Fruit fly (Drosophila melanogaster) whole organism, embryonic: Measurements from ENCODE around the gene CG5810.

ENCODE experiments used
- BEAF-32 ChIP-seq: fragments of 200-800 bp; sonication (Bioruptor generic); optimal IDR thresholded peaks from 3 replicates; lab custom pipeline; 2017; ENCODE audit warnings: missing biosample characterization, missing genetic modification characterization, mild to moderate bottlenecking, moderate library complexity, missing genetic modification reagents
- BtbVII ChIP-seq: fragments of 200-800 bp; sonication (Bioruptor generic); optimal IDR thresholded peaks from 3 replicates; lab custom pipeline; 2017; ENCODE audit warnings: missing biosample characterization, mild to moderate bottlenecking, missing genetic modification characterization
- CG10366 ChIP-seq: fragments of 200-800 bp; sonication (Bioruptor generic); IDR thresholded peaks from 2 replicates; pipeline ENCODE4 v1.3.6; 2022; ENCODE audit warnings: missing biosample characterization, missing genetic modification characterization
- CG10654 ChIP-seq: fragments of 200-800 bp; sonication (Bioruptor generic); optimal IDR thresholded peaks from 2 replicates; lab custom pipeline; 2016; ENCODE audit warnings: missing biosample characterization, missing genetic modification characterization
- CG11696 ChIP-seq: fragments of 200-800 bp; sonication (Bioruptor generic); IDR thresholded peaks from 2 replicates; pipeline ENCODE4 v1.3.6; 2022; ENCODE audit warnings: missing biosample characterization, missing genetic modification characterization
- CG1233 ChIP-seq: fragments of 200-800 bp; sonication (Bioruptor generic); optimal IDR thresholded peaks from 4 replicates; lab custom pipeline; 2018; ENCODE audit warnings: missing biosample characterization, mild to moderate bottlenecking, missing genetic modification characterization
- CG14441 ChIP-seq: fragments of 200-800 bp; sonication (Bioruptor generic); IDR thresholded peaks from 2 replicates; pipeline ENCODE4 v1.3.6; 2022; ENCODE audit warnings: missing biosample characterization, missing genetic modification characterization
- CG17186 ChIP-seq: fragments of 200-800 bp; sonication (Bioruptor generic); optimal IDR thresholded peaks from 3 replicates; lab custom pipeline; 2017; ENCODE audit warnings: missing biosample characterization, missing genetic modification reagents, missing genetic modification characterization
- CG17568 ChIP-seq: fragments of 200-800 bp; sonication (Bioruptor generic); optimal IDR thresholded peaks from 2 replicates; lab custom pipeline; 2018; ENCODE audit warnings: missing biosample characterization, mild to moderate bottlenecking, missing genetic modification characterization, moderate library complexity
- CG18011 ChIP-seq: fragments of 200-800 bp; sonication (Bioruptor generic); optimal IDR thresholded peaks from 2 replicates; lab custom pipeline; 2017; ENCODE audit warnings: missing biosample characterization, missing genetic modification characterization, mild to moderate bottlenecking, moderate library complexity, missing genotype
- CG18599 ChIP-seq: fragments of 200-800 bp; sonication (Bioruptor generic); optimal IDR thresholded peaks from 3 replicates; lab custom pipeline; 2017; ENCODE audit warnings: missing biosample characterization, missing genetic modification characterization, mild to moderate bottlenecking, moderate library complexity, missing genetic modification reagents
- CG2199 ChIP-seq: fragments of 200-800 bp; sonication (Bioruptor generic); IDR thresholded peaks from 3 replicates; pipeline ENCODE4 v1.3.6; 2022; ENCODE audit warnings: missing biosample characterization, missing genetic modification characterization
- CG33213 ChIP-seq: fragments of 200-800 bp; sonication (Bioruptor generic); optimal IDR thresholded peaks from 3 replicates; lab custom pipeline; 2016; ENCODE audit warnings: missing biosample characterization, missing genetic modification characterization
- CG34224 ChIP-seq: fragments of 200-800 bp; sonication (Bioruptor generic); IDR thresholded peaks from 3 replicates; pipeline ENCODE4 v1.3.6; 2022; ENCODE audit warnings: missing biosample characterization, missing genetic modification characterization; ENCODE audit not compliant: partially characterized antibody
- CG42726 ChIP-seq: fragments of 200-800 bp; sonication (Bioruptor generic); IDR thresholded peaks from 2 replicates; pipeline ENCODE4 v1.3.6; 2022; ENCODE audit warnings: missing biosample characterization, missing genetic modification characterization; ENCODE audit not compliant: partially characterized antibody
- CG4282 ChIP-seq: fragments of 200-800 bp; sonication (Bioruptor generic); optimal IDR thresholded peaks from 2 replicates; lab custom pipeline; 2016; ENCODE audit warnings: missing biosample characterization, missing genetic modification characterization
- CG4360 ChIP-seq: fragments of 200-800 bp; sonication (Bioruptor generic); IDR thresholded peaks from 2 replicates; pipeline ENCODE4 v1.3.6; 2022; ENCODE audit warnings: missing biosample characterization, missing genetic modification characterization
- CG5180 ChIP-seq: fragments of 200-800 bp; sonication (Bioruptor generic); optimal IDR thresholded peaks from 3 replicates; lab custom pipeline; 2017; ENCODE audit warnings: missing biosample characterization, missing genetic modification characterization, mild to moderate bottlenecking, moderate library complexity, missing genetic modification reagents
- CG6254 ChIP-seq: fragments of 200-800 bp; sonication (Bioruptor generic); optimal IDR thresholded peaks from 3 replicates; lab custom pipeline; 2017; ENCODE audit warnings: mild to moderate bottlenecking, missing biosample characterization, missing genetic modification reagents, missing genetic modification characterization
- CG6765 ChIP-seq: fragments of 200-800 bp; sonication (Bioruptor generic); optimal IDR thresholded peaks from 3 replicates; lab custom pipeline; 2017; ENCODE audit warnings: missing biosample characterization, mild to moderate bottlenecking, missing genetic modification characterization
- CG7271 ChIP-seq: fragments of 200-800 bp; sonication (Bioruptor generic); optimal IDR thresholded peaks from 2 replicates; lab custom pipeline; 2018; ENCODE audit warnings: missing biosample characterization, mild to moderate bottlenecking, missing genetic modification characterization, moderate library complexity
- CG7839 ChIP-seq: fragments of 200-800 bp; sonication (Bioruptor generic); optimal IDR thresholded peaks from 3 replicates; lab custom pipeline; 2018; ENCODE audit warnings: missing biosample characterization, mild to moderate bottlenecking, missing genetic modification characterization, moderate library complexity
- CG7928 ChIP-seq: fragments of 200-800 bp; sonication (Bioruptor generic); optimal IDR thresholded peaks from 2 replicates; lab custom pipeline; 2017; ENCODE audit warnings: missing biosample characterization, mild to moderate bottlenecking, missing genetic modification characterization
- CG9609 ChIP-seq: fragments of 200-800 bp; sonication (Bioruptor generic); optimal IDR thresholded peaks from 3 replicates; lab custom pipeline; 2016; ENCODE audit warnings: missing biosample characterization, missing genetic modification characterization
- CG9727 ChIP-seq: fragments of 200-800 bp; sonication (Bioruptor generic); optimal IDR thresholded peaks from 3 replicates; lab custom pipeline; 2017; ENCODE audit warnings: missing biosample characterization, mild to moderate bottlenecking, missing genetic modification characterization
- D19B ChIP-seq: fragments of 200-800 bp; sonication (Bioruptor generic); optimal IDR thresholded peaks from 2 replicates; lab custom pipeline; 2017; ENCODE audit warnings: missing biosample characterization, mild to moderate bottlenecking, missing genetic modification characterization
- Dref ChIP-seq: fragments of 200-800 bp; sonication (Bioruptor generic); IDR thresholded peaks from 2 replicates; pipeline ENCODE4 v1.3.6; 2022; ENCODE audit warnings: missing biosample characterization, missing genetic modification characterization
- Ets65A ChIP-seq: fragments of 200-800 bp; sonication (Bioruptor generic); peaks from one replicate; lab custom pipeline; 2016; ENCODE audit warnings: missing biosample characterization, missing genetic modification characterization
- Hand ChIP-seq: fragments of 200-800 bp; sonication (Bioruptor generic); optimal IDR thresholded peaks from 2 replicates; lab custom pipeline; 2017; ENCODE audit warnings: mild to moderate bottlenecking, missing biosample characterization, missing genetic modification reagents, missing genetic modification characterization
- Hmr ChIP-seq: fragments of 200-800 bp; sonication (Bioruptor generic); optimal IDR thresholded peaks from 3 replicates; lab custom pipeline; 2017; ENCODE audit warnings: mild to moderate bottlenecking, missing biosample characterization, missing genetic modification reagents, missing genetic modification characterization
- Hr51 ChIP-seq, 2 experiments: fragments of 200-800 bp; sonication (Bioruptor generic); optimal IDR thresholded peaks; 2 replicates in 1 of 2; 3 replicates in 1 of 2; lab custom pipeline; 2016 to 2018; ENCODE audit warnings: missing biosample characterization in 2 of 2, missing genetic modification characterization in 2 of 2, mild to moderate bottlenecking in 1 of 2, moderate library complexity in 1 of 2
- Kr ChIP-seq: fragments of 200-800 bp; sonication (Bioruptor generic); optimal IDR thresholded peaks from 2 replicates; lab custom pipeline; 2017; ENCODE audit warnings: missing biosample characterization, mild to moderate bottlenecking, missing genetic modification characterization
- Myb ChIP-seq: fragments of 200-800 bp; sonication (Bioruptor generic); optimal IDR thresholded peaks from 2 replicates; lab custom pipeline; 2016; ENCODE audit warnings: missing biosample characterization, missing genetic modification characterization
- NC2α ChIP-seq: fragments of 200-800 bp; sonication (Bioruptor generic); optimal IDR thresholded peaks from 2 replicates; lab custom pipeline; 2016; ENCODE audit warnings: missing biosample characterization, missing genetic modification characterization
- NFAT ChIP-seq: fragments of 200-800 bp; sonication (Bioruptor generic); IDR thresholded peaks from 2 replicates; pipeline ENCODE4 v1.3.6; 2022; ENCODE audit warnings: missing biosample characterization, missing genetic modification characterization
- Oli ChIP-seq: fragments of 200-800 bp; sonication (Bioruptor generic); optimal IDR thresholded peaks from 2 replicates; lab custom pipeline; 2018; ENCODE audit warnings: missing biosample characterization, mild to moderate bottlenecking, missing genetic modification characterization, moderate library complexity
- Scr ChIP-seq: fragments of 200-800 bp; sonication (Bioruptor generic); IDR thresholded peaks from 2 replicates; pipeline ENCODE4 v1.3.6; 2022; ENCODE audit warnings: missing biosample characterization, missing genetic modification characterization; ENCODE audit not compliant: partially characterized antibody
- bab2 ChIP-seq: fragments of 200-800 bp; sonication (Bioruptor generic); optimal IDR thresholded peaks from 2 replicates; lab custom pipeline; 2016; ENCODE audit warnings: missing biosample characterization, missing genetic modification characterization
- br ChIP-seq: fragments of >200 bp; optimal IDR thresholded peaks from 2 replicates; lab custom pipeline; 2017
- caup ChIP-seq: fragments of 200-800 bp; sonication (Bioruptor generic); optimal IDR thresholded peaks from 3 replicates; lab custom pipeline; 2017; ENCODE audit warnings: missing biosample characterization, mild to moderate bottlenecking, missing genetic modification characterization, moderate library complexity; ENCODE audit not compliant: severe bottlenecking
- cwo ChIP-seq: fragments of 200-800 bp; sonication (Bioruptor generic); optimal IDR thresholded peaks from 3 replicates; lab custom pipeline; 2017; ENCODE audit warnings: missing biosample characterization, missing genetic modification characterization, mild to moderate bottlenecking, moderate library complexity, missing genetic modification reagents
- danr ChIP-seq: fragments of 200-800 bp; sonication (Bioruptor generic); IDR thresholded peaks from 2 replicates; pipeline ENCODE4 v1.3.6; 2022; ENCODE audit warnings: missing biosample characterization, missing genetic modification characterization
- esg ChIP-seq: fragments of 200-800 bp; sonication (Bioruptor generic); conservative IDR thresholded peaks from 2 replicates; pipeline ENCODE4 v1.3.6; 2022; ENCODE audit warnings: missing biosample characterization, missing genetic modification characterization
- gsb ChIP-seq: fragments of 200-800 bp; sonication (Bioruptor generic); IDR thresholded peaks from 2 replicates; pipeline ENCODE4 v1.3.6; 2022; ENCODE audit warnings: missing biosample characterization, missing genetic modification characterization
- lola ChIP-seq, 3 experiments: fragments of >200 bp in 2 of 3; fragments of 200-800 bp in 1 of 3; sonication (Bioruptor generic) in 1 of 3; optimal IDR thresholded peaks; 2 replicates each; lab custom pipeline; 2017 to 2019; ENCODE audit warnings: missing biosample characterization in 3 of 3, missing genetic modification characterization in 3 of 3, mild to moderate bottlenecking in 1 of 3, moderate library complexity in 1 of 3
- nau ChIP-seq: fragments of 200-800 bp; sonication (Bioruptor generic); optimal IDR thresholded peaks from 3 replicates; lab custom pipeline; 2017; ENCODE audit warnings: missing biosample characterization, mild to moderate bottlenecking, missing genetic modification characterization, missing genetic modification reagents
- ro ChIP-seq: fragments of 200-800 bp; sonication (Bioruptor generic); IDR thresholded peaks from 2 replicates; pipeline ENCODE4 v1.3.6; 2022; ENCODE audit warnings: missing biosample characterization, missing genetic modification characterization
- trem ChIP-seq: fragments of 200-800 bp; optimal IDR thresholded peaks from 3 replicates; lab custom pipeline; 2019; ENCODE audit warnings: missing biosample characterization, mild to moderate bottlenecking, missing genetic modification characterization, moderate library complexity
- unpg ChIP-seq: fragments of 200-800 bp; sonication (Bioruptor generic); optimal IDR thresholded peaks from 3 replicates; lab custom pipeline; 2018; ENCODE audit warnings: missing biosample characterization, mild to moderate bottlenecking, missing genetic modification characterization, moderate library complexity

CG5810 gene

dm6 chr3R:21176663-21177145 lies 13.1 kb downstream of the CG5810 start:
- TF ChIP-seq CG5180 (GFP tag; lab: Kevin White, UChicago) = peak; percentile 13
- TF ChIP-seq CG4282 (GFP tag; lab: Kevin White, UChicago) = no peak
- TF ChIP-seq nau (GFP tag; lab: Kevin White, UChicago) = peak; percentile 5
- TF ChIP-seq cwo = peak; percentile 67
- TF ChIP-seq esg (GFP tag; lab: Robert Waterston, UW) = 0 out of 2 replicates have a peak, but pooled peaks have one; percentile 20
- TF ChIP-seq Kr (GFP tag; lab: Kevin White, UChicago) = no peak
- peak; percentile 66 for TF ChIP-seq BtbVII
- TF ChIP-seq NC2α (GFP tag; lab: Kevin White, UChicago) = no peak
- TF ChIP-seq CG17186 (GFP tag; lab: Kevin White, UChicago) = no peak
- no peak for TF ChIP-seq CG33213 (GFP tag; lab: Kevin White, UChicago)
- TF ChIP-seq Ets65A = peak; percentile 20
- TF ChIP-seq CG42726 (GFP tag; lab: Robert Waterston, UW) = no peak
- TF ChIP-seq Hmr (GFP tag; lab: Kevin White, UChicago) = peak; percentile 66
- TF ChIP-seq CG11696 (GFP tag; lab: Robert Waterston, UW) = no peak
- TF ChIP-seq CG7928 = no peak
- TF ChIP-seq danr (GFP tag; lab: Robert Waterston, UW) = peak; percentile 38; the same call in 1 of the 2 replicates
- TF ChIP-seq CG18599 = peak; percentile 76
- no peak for TF ChIP-seq br
- peak; percentile 47; the same call in 1 of the 2 replicates for TF ChIP-seq NFAT (GFP tag; lab: Robert Waterston, UW)
- TF ChIP-seq trem (tag; lab: Kevin White, UChicago) = no peak
- TF ChIP-seq CG18011 (GFP tag; lab: Kevin White, UChicago) = peak; percentile 8
- no peak for TF ChIP-seq CG10654 (GFP tag; lab: Kevin White, UChicago)
- peak; percentile 34 for TF ChIP-seq CG17568
- no peak for TF ChIP-seq CG7271 (tag; lab: Kevin White, UChicago)
- no peak for TF ChIP-seq CG9609 (GFP tag; lab: Kevin White, UChicago)
- TF ChIP-seq caup (GFP tag; lab: Kevin White, UChicago) = peak; percentile 36
- no peak for TF ChIP-seq CG4360 (GFP tag; lab: Robert Waterston, UW)
- TF ChIP-seq Myb (GFP tag; lab: Kevin White, UChicago) = no peak
- no peak for TF ChIP-seq gsb (GFP tag; lab: Robert Waterston, UW)
- no peak for TF ChIP-seq Oli (tag; lab: Kevin White, UChicago)
- TF ChIP-seq CG1233 (GFP tag; lab: Kevin White, UChicago) = peak; percentile 22
- no peak for TF ChIP-seq lola (GFP tag; optimal IDR thresholded peaks at IDR 0.05; lab: Kevin White, UChicago)
- no peak for TF ChIP-seq bab2 (GFP tag; lab: Kevin White, UChicago)
- no peak for TF ChIP-seq ro (GFP tag; lab: Robert Waterston, UW)
- TF ChIP-seq BEAF-32 (GFP tag; lab: Kevin White, UChicago) = no peak
- TF ChIP-seq CG9727 (GFP tag; lab: Kevin White, UChicago) = peak; percentile 41
- no peak for TF ChIP-seq Dref (GFP tag; lab: Robert Waterston, UW)
- TF ChIP-seq CG14441 (GFP tag; lab: Robert Waterston, UW) = peak; percentile 62
- peak; percentile 21 for TF ChIP-seq Hand (GFP tag; lab: Kevin White, UChicago)
- peak; percentile 59 for TF ChIP-seq CG6765 (GFP tag; lab: Kevin White, UChicago)
- peak; percentile 32 for TF ChIP-seq CG6254
- TF ChIP-seq D19B (GFP tag; lab: Kevin White, UChicago) = peak; percentile 69
- no peak for TF ChIP-seq unpg (GFP tag; lab: Kevin White, UChicago)
- TF ChIP-seq CG34224 (GFP tag; lab: Robert Waterston, UW) = no peak
- no peak; the same call in 1 of the 2 replicates for TF ChIP-seq CG10366 (GFP tag; lab: Robert Waterston, UW)
- TF ChIP-seq Hr51 (GFP tag; optimal IDR thresholded peaks at IDR 0.05; lab: Kevin White, UChicago) = peak in 1 of 2 experiments; percentile 3
- no peak for TF ChIP-seq Scr
- no peak for TF ChIP-seq CG2199 (GFP tag; lab: Robert Waterston, UW)
- peak; percentile 21 for TF ChIP-seq CG7839
